Fruit fly (Drosophila melanogaster) whole organism: ENCODE data around the gene eIF2Bepsilon.

Source experiments
- EcR ChIP-seq, 2 experiments: fragments of >200 bp; optimal IDR thresholded peaks; 2 replicates each; lab custom pipeline; 2017; ENCODE audit warnings: missing biosample characterization in 2 of 2, missing genetic modification characterization in 2 of 2, missing genetic modification reagents in 2 of 2
- usp ChIP-seq: fragments of >200 bp; optimal IDR thresholded peaks from 2 replicates; lab custom pipeline; 2017; ENCODE audit warnings: missing biosample characterization, missing genetic modification characterization, mixed read lengths

- TF ChIP-seq usp (no peak), EcR (GFP tag; optimal IDR thresholded peaks at IDR 0.05; lab: Kevin White, UChicago) (no peak)
Observed at dm6 chrX:1903968-1904367, 18.7 kb downstream of the eIF2Bepsilon start.
